Fruit fly (Drosophila melanogaster): ENCODE results near the gene Gcn5.

DNA sequence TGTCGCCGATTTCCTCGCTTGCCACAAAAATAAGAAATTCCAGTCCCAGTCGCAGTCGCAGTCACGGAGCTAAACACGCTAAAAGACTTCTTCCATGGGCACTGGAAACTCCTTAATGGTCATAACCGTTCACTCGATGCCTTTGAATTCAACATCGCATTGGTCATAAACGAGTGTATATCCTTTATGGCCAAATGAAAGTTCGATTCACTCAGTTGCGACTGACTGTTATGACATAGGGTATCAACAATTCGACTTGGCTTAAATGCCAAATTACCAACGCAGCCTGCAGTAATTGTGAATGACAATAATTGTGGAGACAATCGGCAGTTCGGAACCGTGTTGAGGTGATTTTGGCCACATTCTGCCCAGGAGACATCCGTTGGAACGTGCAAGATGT lies 35.5 kb upstream of the Gcn5 start:
- no peak for TF ChIP-seq CG33017 (tag; optimal IDR thresholded peaks at IDR 0.05)
- TF ChIP-seq CG14711 (tag; optimal IDR thresholded peaks at IDR 0.05), result no peak
- no peak for TF ChIP-seq ovo (GFP tag; optimal IDR thresholded peaks at IDR 0.05)
- TF ChIP-seq toe (GFP tag; optimal IDR thresholded peaks at IDR 0.05), result no peak
- no peak for TF ChIP-seq CG5204 (GFP tag; optimal IDR thresholded peaks at IDR 0.05)
- TF ChIP-seq cnc (optimal IDR thresholded peaks at IDR 0.05), result no peak
- no peak for TF ChIP-seq cic (GFP tag; optimal IDR thresholded peaks at IDR 0.05)
- TF ChIP-seq pad (GFP tag; optimal IDR thresholded peaks at IDR 0.05), result no peak
- no peak for TF ChIP-seq Clk (GFP tag; optimal IDR thresholded peaks at IDR 0.05)
- TF ChIP-seq Crg-1 (GFP tag; optimal IDR thresholded peaks at IDR 0.05), result no peak
- no peak for TF ChIP-seq CG7045 (GFP tag; optimal IDR thresholded peaks at IDR 0.05)
- TF ChIP-seq tj (GFP tag; optimal IDR thresholded peaks at IDR 0.05), result no peak
- TF ChIP-seq Mnt (GFP tag; optimal IDR thresholded peaks at IDR 0.05), result no peak
